Fruit fly (Drosophila melanogaster) Kc167 (cell line): Measurements from ENCODE around the gene grn.

Experiments
- Myc ChIP-seq: fragments of >200 bp; optimal IDR thresholded peaks from 2 replicates; lab custom pipeline; 2017; ENCODE audit warnings: missing external identifiers
- Sin3A ChIP-seq: fragments of >200 bp; optimal IDR thresholded peaks from 2 replicates; lab custom pipeline; 2018; ENCODE audit warnings: missing external identifiers
- h ChIP-seq: fragments of >200 bp; optimal IDR thresholded peaks from 3 replicates; lab custom pipeline; 2018; ENCODE audit warnings: missing external identifiers
- insv ChIP-seq: fragments of >200 bp; optimal IDR thresholded peaks from 3 replicates; lab custom pipeline; 2018; ENCODE audit warnings: missing external identifiers
- ttk ChIP-seq: sonication (Bioruptor generic); optimal IDR thresholded peaks from 2 replicates; lab custom pipeline; 2017; ENCODE audit warnings: missing external identifiers

DNA sequence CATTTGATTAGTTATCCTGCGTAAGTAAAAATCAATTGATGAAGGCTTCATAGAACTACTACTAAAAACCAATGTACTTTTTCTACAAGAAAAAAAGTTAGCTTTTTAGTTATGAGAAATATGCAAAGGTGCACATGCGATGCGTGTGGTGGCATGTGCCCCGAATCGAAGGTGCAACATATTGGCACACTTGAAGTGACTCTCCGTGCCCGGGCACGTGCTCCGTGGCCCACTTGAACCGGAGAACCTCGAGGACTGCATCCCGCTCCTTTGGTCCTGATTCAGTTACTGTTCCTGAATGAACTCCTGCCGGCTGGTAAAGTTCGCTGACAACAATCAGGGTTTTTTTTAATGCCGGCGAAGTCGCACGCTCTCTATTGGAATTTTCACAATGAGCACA lies 24.8 kb upstream of the grn start:
- TF ChIP-seq insv (lab: Kevin White, UChicago) = no peak
- no peak for TF ChIP-seq Sin3A (lab: Kevin White, UChicago)
- TF ChIP-seq Myc = no peak
- TF ChIP-seq ttk = no peak
- no peak for TF ChIP-seq h (lab: Kevin White, UChicago)
